Worm (Caenorhabditis elegans) whole organism, L4 larva: Measurements from ENCODE around the gene fbxb-16.

Experiments used
- ama-1 ChIP-seq: fragments of 150-350 bp; optimal IDR thresholded peaks from 2 replicates; lab custom pipeline; 2014; ENCODE audit warnings: inconsistent platforms, mixed read lengths
- daf-12 ChIP-seq: fragments of 150-350 bp; optimal IDR thresholded peaks from 2 replicates; lab custom pipeline; 2014; ENCODE audit warnings: missing biosample characterization, missing genetic modification reagents, missing genetic modification characterization
- daf-19 ChIP-seq: fragments of 200-800 bp; sonication (Bioruptor generic); conservative IDR thresholded peaks from 2 replicates; pipeline ENCODE4 v1.3.6; 2022; ENCODE audit warnings: missing genetic modification characterization, missing compliant biosample characterization
- madf-5 ChIP-seq, 2 experiments: fragments of 200-800 bp; sonication (Bioruptor generic); IDR thresholded peaks; 2 replicates each; pipeline ENCODE4 v1.3.6; 2022; ENCODE audit warnings: missing compliant biosample characterization in 2 of 2, missing genetic modification characterization in 2 of 2
- nhr-10 ChIP-seq: fragments of 150-350 bp; optimal IDR thresholded peaks from 2 replicates; lab custom pipeline; 2014; ENCODE audit warnings: missing biosample characterization, missing genetic modification characterization
- zag-1 ChIP-seq: fragments of 150-350 bp; optimal IDR thresholded peaks from 2 replicates; lab custom pipeline; 2014; ENCODE audit warnings: missing biosample characterization, missing genetic modification characterization

- TF ChIP-seq zag-1 (tag; lab: Kevin White, UChicago): no peak
- no peak for TF ChIP-seq daf-19 (GFP tag; lab: Robert Waterston, UW)
- TF ChIP-seq nhr-10 (tag; lab: Kevin White, UChicago): no peak
- no peak for TF ChIP-seq daf-12 (tag; lab: Kevin White, UChicago)
- TF ChIP-seq madf-5 (GFP tag; IDR thresholded peaks at IDR 0.05; lab: Robert Waterston, UW): no peak
- TF ChIP-seq ama-1 (lab: Kevin White, UChicago): no peak
Observed at ce11 chrII:1607575-1607974, 44.1 kb downstream of the fbxb-16 start.
